Worm (Caenorhabditis elegans) whole organism, L3 larva: Measurements from ENCODE around the gene srt-47.

Experiments
- ZK546.5 ChIP-seq: sonication (generic microtip); optimal IDR thresholded peaks from 2 replicates; lab custom pipeline; 2017; ENCODE audit warnings: missing biosample characterization, missing genetic modification characterization
- ama-1 ChIP-seq: fragments of 150-350 bp; optimal IDR thresholded peaks from 2 replicates; lab custom pipeline; 2018
- ceh-16 ChIP-seq: sonication (generic microtip); optimal IDR thresholded peaks from 2 replicates; lab custom pipeline; 2017; ENCODE audit warnings: missing biosample characterization, missing genetic modification characterization
- ceh-28 ChIP-seq: fragments of 150-350 bp; optimal IDR thresholded peaks from 2 replicates; lab custom pipeline; 2014; ENCODE audit warnings: missing biosample characterization, missing genetic modification reagents, missing genetic modification characterization
- daf-12 ChIP-seq: fragments of 150-350 bp; optimal IDR thresholded peaks from 2 replicates; lab custom pipeline; 2014; ENCODE audit warnings: missing biosample characterization, missing genetic modification reagents, missing genetic modification characterization
- elt-2 ChIP-seq: sonication (generic microtip); optimal IDR thresholded peaks from 2 replicates; lab custom pipeline; 2016; ENCODE audit warnings: missing genetic modification reagents, mild to moderate bottlenecking, missing genetic modification characterization, missing compliant biosample characterization
- jun-1 ChIP-seq: fragments of 150-350 bp; optimal IDR thresholded peaks from 2 replicates; lab custom pipeline; 2014; ENCODE audit warnings: missing biosample characterization, missing genetic modification reagents, missing genetic modification characterization
- lin-39 ChIP-seq: fragments of 150-350 bp; optimal IDR thresholded peaks from 2 replicates; lab custom pipeline; 2018; ENCODE audit warnings: missing biosample characterization, missing genetic modification reagents, missing genetic modification characterization
- mml-1 ChIP-seq: fragments of 150-350 bp; sonication (generic microtip); optimal IDR thresholded peaks from 3 replicates; lab custom pipeline; 2014; ENCODE audit warnings: missing biosample characterization, missing genetic modification characterization
- nhr-11 ChIP-seq: fragments of 150-350 bp; optimal IDR thresholded peaks from 2 replicates; lab custom pipeline; 2014; ENCODE audit warnings: missing biosample characterization, missing genetic modification characterization
- pqm-1 ChIP-seq: fragments of 150-350 bp; optimal IDR thresholded peaks from 2 replicates; lab custom pipeline; 2017; ENCODE audit warnings: missing biosample characterization, missing genetic modification characterization, inconsistent platforms
- skn-1 ChIP-seq: fragments of 150-350 bp; optimal IDR thresholded peaks from 2 replicates; lab custom pipeline; 2014; ENCODE audit warnings: missing biosample characterization, missing genetic modification characterization
- unc-39 ChIP-seq: sonication (generic microtip); optimal IDR thresholded peaks from 4 replicates; lab custom pipeline; 2017; ENCODE audit warnings: missing biosample characterization, missing genetic modification characterization
- ztf-11 ChIP-seq: fragments of 150-350 bp; optimal IDR thresholded peaks from 2 replicates; lab custom pipeline; 2014; ENCODE audit warnings: missing biosample characterization, missing genetic modification characterization

- TF ChIP-seq skn-1 (tag; lab: Kevin White, UChicago), result no peak
- TF ChIP-seq lin-39 (tag; lab: Kevin White, UChicago), result no peak
- TF ChIP-seq daf-12, result no peak
- no peak for TF ChIP-seq jun-1 (tag; lab: Kevin White, UChicago)
- TF ChIP-seq ztf-11 (tag; lab: Kevin White, UChicago), result no peak
- no peak for TF ChIP-seq ceh-28
- no peak for TF ChIP-seq elt-2 (tag; lab: Kevin White, UChicago)
- TF ChIP-seq ceh-16, result no peak
- no peak for TF ChIP-seq mml-1
- peak; percentile 81 for TF ChIP-seq ama-1 (lab: Kevin White, UChicago)
- TF ChIP-seq pqm-1 (tag; lab: Kevin White, UChicago), result no peak
- no peak for TF ChIP-seq ZK546.5 (tag; lab: Kevin White, UChicago)
- TF ChIP-seq nhr-11 (tag; lab: Kevin White, UChicago), result no peak
- TF ChIP-seq unc-39, result no peak
These were observed 3.7 kb downstream of the srt-47 start for ce11 chrIV:15049288-15050094.
